Worm (Caenorhabditis elegans): ENCODE measurements around the gene glb-34.

DNA sequence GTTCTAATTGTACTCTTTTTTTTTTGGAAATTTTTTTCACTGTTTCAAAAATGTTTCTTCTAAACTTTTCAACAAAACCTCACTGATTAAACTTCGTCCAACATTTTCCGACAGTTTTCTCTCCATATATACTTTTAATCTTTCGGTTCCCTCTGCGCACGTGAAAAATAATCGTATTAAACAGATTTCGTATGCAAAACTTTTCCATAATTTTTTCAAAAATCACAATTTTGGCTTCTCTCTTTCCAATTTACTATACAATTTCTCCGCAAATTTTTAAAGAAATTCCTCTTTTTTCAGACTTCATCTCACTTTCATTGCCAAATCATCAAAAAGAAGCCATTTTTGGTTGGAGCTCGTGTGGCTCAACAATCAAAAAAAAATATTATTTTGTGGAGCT, 43.8 kb upstream of the glb-34 start, which contains the start of gene dmd-6:
- no peak for TF ChIP-seq mxl-3 (GFP tag; optimal IDR thresholded peaks at IDR 0.05)
- no peak for TF ChIP-seq Y5F2A.4 (GFP tag; optimal IDR thresholded peaks at IDR 0.05)
- no peak for TF ChIP-seq nhr-77 (tag; optimal IDR thresholded peaks at IDR 0.05)
- no peak for TF ChIP-seq mep-1 (tag; optimal IDR thresholded peaks at IDR 0.05)
- no peak for TF ChIP-seq fos-1 (tag; optimal IDR thresholded peaks at IDR 0.05)
- TF ChIP-seq ceh-82 (tag; optimal IDR thresholded peaks at IDR 0.05), result no peak
- TF ChIP-seq nhr-237 (tag; optimal IDR thresholded peaks at IDR 0.05), result no peak
- TF ChIP-seq ZK546.5 (tag; optimal IDR thresholded peaks at IDR 0.05), result no peak
- no peak for TF ChIP-seq ceh-28 (tag; optimal IDR thresholded peaks at IDR 0.05)
